Worm (Caenorhabditis elegans) whole organism, L3 larva: ENCODE results near the gene B0250.5.

Source experiments
- ceh-9 ChIP-seq: sonication (generic microtip); optimal IDR thresholded peaks from 2 replicates; lab custom pipeline; 2018; ENCODE audit warnings: missing biosample characterization, missing genetic modification characterization
- elt-1 ChIP-seq: fragments of 150-350 bp; optimal IDR thresholded peaks from 2 replicates; lab custom pipeline; 2014; ENCODE audit warnings: missing biosample characterization, missing genetic modification characterization
- fkh-10 ChIP-seq: sonication (generic microtip); optimal IDR thresholded peaks from 2 replicates; lab custom pipeline; 2017; ENCODE audit warnings: missing biosample characterization, missing genetic modification reagents, missing genetic modification characterization
- nhr-23 ChIP-seq: fragments of 150-350 bp; optimal IDR thresholded peaks from 2 replicates; lab custom pipeline; 2014; ENCODE audit warnings: missing biosample characterization, missing genetic modification reagents, missing genetic modification characterization
- nhr-77 ChIP-seq: fragments of 150-350 bp; optimal IDR thresholded peaks from 2 replicates; lab custom pipeline; 2014; ENCODE audit warnings: missing biosample characterization, missing genetic modification characterization
- snpc-4 ChIP-seq: fragments of 150-350 bp; optimal IDR thresholded peaks from 2 replicates; lab custom pipeline; 2014; ENCODE audit warnings: missing biosample characterization, missing genetic modification characterization
- unc-39 ChIP-seq: sonication (generic microtip); optimal IDR thresholded peaks from 4 replicates; lab custom pipeline; 2017; ENCODE audit warnings: missing biosample characterization, missing genetic modification characterization
- ztf-4 ChIP-seq: fragments of 150-350 bp; optimal IDR thresholded peaks from 2 replicates; lab custom pipeline; 2014; ENCODE audit warnings: missing biosample characterization, missing genetic modification characterization

- TF ChIP-seq snpc-4 (no peak), fkh-10 (no peak), ceh-9 (tag; lab: Kevin White, UChicago) (no peak), elt-1 (no peak), nhr-23 (no peak), unc-39 (tag; lab: Kevin White, UChicago) (no peak), ztf-4 (tag; lab: Kevin White, UChicago) (no peak), nhr-77 (no peak)
Measured at ce11 chrV:20445898-20446297, 47.8 kb upstream of the B0250.5 start.
